Fruit fly (Drosophila melanogaster) whole organism, adult: ENCODE results near the gene Act87E.

Source experiments
- CG11617 ChIP-seq: fragments of 200-800 bp; sonication (Bioruptor generic); optimal IDR thresholded peaks from 2 replicates; lab custom pipeline; 2017; ENCODE audit warnings: mild to moderate bottlenecking, missing biosample characterization, missing genetic modification reagents, missing genetic modification characterization
- CG12768 ChIP-seq: fragments of 200-800 bp; sonication (Bioruptor generic); optimal IDR thresholded peaks from 2 replicates; lab custom pipeline; 2017; ENCODE audit warnings: missing biosample characterization, missing genetic modification characterization, mild to moderate bottlenecking, moderate library complexity, missing genetic modification reagents
- CG14711 ChIP-seq: fragments of 200-800 bp; sonication (Bioruptor generic); optimal IDR thresholded peaks from 2 replicates; lab custom pipeline; 2018; ENCODE audit warnings: missing biosample characterization, mild to moderate bottlenecking, missing genetic modification characterization, moderate library complexity
- CG1620 ChIP-seq: fragments of 200-800 bp; sonication (Bioruptor generic); optimal IDR thresholded peaks from 2 replicates; lab custom pipeline; 2016; ENCODE audit warnings: missing biosample characterization, missing genetic modification characterization
- CG33017 ChIP-seq: fragments of 200-800 bp; sonication (Bioruptor generic); optimal IDR thresholded peaks from 2 replicates; lab custom pipeline; 2018; ENCODE audit warnings: missing biosample characterization, mild to moderate bottlenecking, missing genetic modification characterization, moderate library complexity
- CG5204 ChIP-seq: fragments of 200-800 bp; sonication (Bioruptor generic); optimal IDR thresholded peaks from 2 replicates; lab custom pipeline; 2016; ENCODE audit warnings: missing biosample characterization, missing genetic modification characterization
- CG7045 ChIP-seq: fragments of 200-800 bp; sonication (Bioruptor generic); optimal IDR thresholded peaks from 2 replicates; lab custom pipeline; 2017; ENCODE audit warnings: missing biosample characterization, mild to moderate bottlenecking, missing genetic modification characterization
- CG7101 ChIP-seq: fragments of 200-800 bp; sonication (Bioruptor generic); optimal IDR thresholded peaks from 2 replicates; lab custom pipeline; 2018; ENCODE audit warnings: missing biosample characterization, mild to moderate bottlenecking, missing genetic modification characterization, moderate library complexity
- Clk ChIP-seq: fragments of 200-800 bp; sonication (Bioruptor generic); optimal IDR thresholded peaks from 2 replicates; lab custom pipeline; 2017; ENCODE audit warnings: missing biosample characterization, missing genetic modification characterization
- Crg-1 ChIP-seq: fragments of 200-800 bp; sonication (Bioruptor generic); optimal IDR thresholded peaks from 2 replicates; lab custom pipeline; 2016; ENCODE audit warnings: missing biosample characterization, missing genetic modification characterization
- Hr96 ChIP-seq: fragments of 200-800 bp; sonication (Bioruptor generic); optimal IDR thresholded peaks from 2 replicates; lab custom pipeline; 2016; ENCODE audit warnings: missing biosample characterization, missing genetic modification characterization
- Mnt ChIP-seq: fragments of 200-800 bp; sonication (Bioruptor generic); optimal IDR thresholded peaks from 2 replicates; lab custom pipeline; 2016; ENCODE audit warnings: missing biosample characterization, mild to moderate bottlenecking, missing genetic modification characterization
- bab1 ChIP-seq: fragments of 200-800 bp; sonication (Bioruptor generic); optimal IDR thresholded peaks from 3 replicates; lab custom pipeline; 2019; ENCODE audit warnings: missing biosample characterization, mild to moderate bottlenecking, missing genetic modification characterization, moderate library complexity
- cic ChIP-seq: fragments of 200-800 bp; sonication (Bioruptor generic); optimal IDR thresholded peaks from 2 replicates; lab custom pipeline; 2017; ENCODE audit warnings: missing biosample characterization, mild to moderate bottlenecking, missing genetic modification characterization, moderate library complexity
- cnc ChIP-seq, 2 experiments: fragments of >200 bp; optimal IDR thresholded peaks; 2 replicates each; lab custom pipeline; 2017
- kay ChIP-seq: fragments of 200-800 bp; sonication (Bioruptor generic); peaks from one replicate; lab custom pipeline; 2016; ENCODE audit warnings: missing biosample characterization, missing genetic modification characterization, borderline replicate concordance
- ovo ChIP-seq: fragments of 200-800 bp; sonication (Bioruptor generic); optimal IDR thresholded peaks from 2 replicates; lab custom pipeline; 2016; ENCODE audit warnings: missing biosample characterization, missing genetic modification characterization
- pad ChIP-seq: fragments of 200-800 bp; sonication (Bioruptor generic); optimal IDR thresholded peaks from 3 replicates; lab custom pipeline; 2017; ENCODE audit warnings: missing biosample characterization, missing genetic modification characterization, mild to moderate bottlenecking, moderate library complexity, missing genetic modification reagents
- tj ChIP-seq: fragments of 200-800 bp; sonication (Bioruptor generic); optimal IDR thresholded peaks from 3 replicates; lab custom pipeline; 2017; ENCODE audit warnings: missing biosample characterization, mild to moderate bottlenecking, missing genetic modification characterization, moderate library complexity
- toe ChIP-seq: fragments of 200-800 bp; sonication (Bioruptor generic); optimal IDR thresholded peaks from 2 replicates; lab custom pipeline; 2016; ENCODE audit warnings: missing biosample characterization, missing genetic modification characterization

Act87E gene

dm6 chr3R:13452261-13452660, 26.5 kb downstream of the Act87E start:
- TF ChIP-seq Crg-1 (GFP tag; lab: Kevin White, UChicago) (no peak), tj (GFP tag; lab: Kevin White, UChicago) (no peak), bab1 (GFP tag; lab: Kevin White, UChicago) (no peak), kay (GFP tag; lab: Kevin White, UChicago) (no peak), pad (no peak), Mnt (GFP tag; lab: Kevin White, UChicago) (no peak), cnc (optimal IDR thresholded peaks at IDR 0.05; lab: Kevin White, UChicago) (no peak)

- TF ChIP-seq CG33017 (tag; lab: Kevin White, UChicago) (no peak), CG7045 (GFP tag; lab: Kevin White, UChicago) (no peak), CG5204 (GFP tag; lab: Kevin White, UChicago) (no peak), toe (GFP tag; lab: Kevin White, UChicago) (no peak), bab1 (GFP tag; lab: Kevin White, UChicago) (no peak), CG14711 (tag; lab: Kevin White, UChicago) (no peak), CG1620 (GFP tag; lab: Kevin White, UChicago) (no peak), Mnt (GFP tag; lab: Kevin White, UChicago) (no peak), cic (no peak), Clk (no peak), cnc (optimal IDR thresholded peaks at IDR 0.05; lab: Kevin White, UChicago) (no peak), CG12768 (GFP tag; lab: Kevin White, UChicago) (no peak), CG11617 (GFP tag; lab: Kevin White, UChicago) (no peak), Hr96 (GFP tag; lab: Kevin White, UChicago) (no peak), Crg-1 (GFP tag; lab: Kevin White, UChicago) (no peak), kay (GFP tag; lab: Kevin White, UChicago) (no peak)
These were observed 27.1 kb downstream of the Act87E start for dm6 chr3R:13452851-13453255.

dm6 chr3R:13453955-13454354, 28.2 kb downstream of the Act87E start:
- TF ChIP-seq Clk (no peak), kay (GFP tag; lab: Kevin White, UChicago) (peak; percentile 66)

- TF ChIP-seq pad (peak; percentile 24), cic (peak; percentile 38), kay (GFP tag; lab: Kevin White, UChicago) (peak; percentile 84), ovo (GFP tag; lab: Kevin White, UChicago) (no peak), CG12768 (GFP tag; lab: Kevin White, UChicago) (no peak)
These were observed 40.2 kb downstream of the Act87E start for dm6 chr3R:13465705-13466608.

- TF ChIP-seq toe (GFP tag; lab: Kevin White, UChicago) (no peak), CG11617 (GFP tag; lab: Kevin White, UChicago) (no peak), cnc (optimal IDR thresholded peaks at IDR 0.05; lab: Kevin White, UChicago) (no peak), tj (GFP tag; lab: Kevin White, UChicago) (no peak), Clk (no peak), bab1 (GFP tag; lab: Kevin White, UChicago) (no peak), CG7101 (tag; lab: Kevin White, UChicago) (no peak), CG14711 (tag; lab: Kevin White, UChicago) (no peak), CG12768 (GFP tag; lab: Kevin White, UChicago) (no peak), Crg-1 (GFP tag; lab: Kevin White, UChicago) (no peak), Mnt (GFP tag; lab: Kevin White, UChicago) (no peak)
These were observed 43.5 kb downstream of the Act87E start for dm6 chr3R:13469246-13469645.

DNA sequence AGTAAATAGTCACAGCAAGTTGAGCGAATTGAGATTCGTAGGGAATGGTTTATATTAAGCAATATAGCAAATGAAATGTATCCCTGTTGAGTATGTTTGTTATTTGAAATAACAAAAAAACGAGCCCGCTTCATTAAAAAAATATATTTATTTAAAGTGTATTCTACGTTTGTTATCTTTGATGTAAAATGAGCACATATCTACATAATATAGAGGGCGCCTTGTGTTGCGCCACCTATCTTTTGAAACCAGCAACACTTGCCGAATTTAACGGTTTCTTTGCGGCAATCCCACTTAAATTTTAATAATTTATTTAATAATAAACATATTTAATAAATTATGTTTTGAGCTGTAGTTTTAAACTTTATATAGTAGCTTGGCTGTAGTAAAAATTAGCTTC, 45.5 kb downstream of the Act87E start:
- TF ChIP-seq cic: no peak
- TF ChIP-seq cnc (optimal IDR thresholded peaks at IDR 0.05; lab: Kevin White, UChicago): no peak
- TF ChIP-seq CG7045 (GFP tag; lab: Kevin White, UChicago): no peak
- TF ChIP-seq kay (GFP tag; lab: Kevin White, UChicago): no peak
